Worm (Caenorhabditis elegans) whole organism, late embryonic: ENCODE results near the gene F40F11.3.

ENCODE experiments used
- C08G9.2 ChIP-seq: sonication (generic microtip); optimal IDR thresholded peaks from 2 replicates; lab custom pipeline; 2016; ENCODE audit warnings: mild to moderate bottlenecking, missing genetic modification characterization, moderate library complexity, missing compliant biosample characterization
- ahr-1 ChIP-seq: sonication (generic microtip); optimal IDR thresholded peaks from 2 replicates; lab custom pipeline; 2016; ENCODE audit warnings: missing genetic modification characterization, missing compliant biosample characterization
- ama-1 ChIP-seq: fragments of 150-350 bp; optimal IDR thresholded peaks from 2 replicates; lab custom pipeline; 2014
- ceh-14 ChIP-seq: sonication (generic microtip); optimal IDR thresholded peaks from 2 replicates; lab custom pipeline; 2016; ENCODE audit warnings: missing genotype, missing genetic modification characterization, missing compliant biosample characterization
- ceh-24 ChIP-seq: sonication (generic microtip); optimal IDR thresholded peaks from 2 replicates; lab custom pipeline; 2016; ENCODE audit warnings: mild to moderate bottlenecking, missing genetic modification characterization, missing compliant biosample characterization
- ceh-30 ChIP-seq: fragments of 150-350 bp; optimal IDR thresholded peaks from 2 replicates; lab custom pipeline; 2014; ENCODE audit warnings: missing biosample characterization, missing genetic modification characterization
- ceh-31 ChIP-seq: sonication (generic microtip); optimal IDR thresholded peaks from 2 replicates; lab custom pipeline; 2016; ENCODE audit warnings: missing genetic modification characterization, missing compliant biosample characterization
- ceh-34 ChIP-seq: sonication (generic microtip); optimal IDR thresholded peaks from 2 replicates; lab custom pipeline; 2016; ENCODE audit warnings: mild to moderate bottlenecking, missing genetic modification characterization, missing compliant biosample characterization
- ceh-45 ChIP-seq: fragments of 200-800 bp; sonication (Bioruptor generic); IDR thresholded peaks from 2 replicates; pipeline ENCODE4 v1.3.6; 2022; ENCODE audit warnings: missing genetic modification reagents, missing genetic modification characterization, missing compliant biosample characterization
- ceh-6 ChIP-seq: fragments of 200-800 bp; sonication (Bioruptor generic); optimal IDR thresholded peaks from 2 replicates; lab custom pipeline; 2018; ENCODE audit warnings: mild to moderate bottlenecking, missing genetic modification characterization, missing compliant biosample characterization
- ceh-9 ChIP-seq: sonication (generic microtip); optimal IDR thresholded peaks from 2 replicates; lab custom pipeline; 2016; ENCODE audit warnings: mild to moderate bottlenecking, missing genetic modification characterization, inconsistent platforms, missing compliant biosample characterization
- dve-1 ChIP-seq: sonication (generic microtip); optimal IDR thresholded peaks from 2 replicates; lab custom pipeline; 2017; ENCODE audit warnings: antibody characterized with exemption, mild to moderate bottlenecking, missing genetic modification characterization, missing compliant biosample characterization
- elt-2 ChIP-seq: sonication (generic microtip); optimal IDR thresholded peaks from 2 replicates; lab custom pipeline; 2016; ENCODE audit warnings: missing genetic modification reagents, missing genetic modification characterization, missing compliant biosample characterization
- fax-1 ChIP-seq: sonication (generic microtip); optimal IDR thresholded peaks from 2 replicates; lab custom pipeline; 2016; ENCODE audit warnings: missing genotype, missing genetic modification characterization, missing compliant biosample characterization
- fkh-10 ChIP-seq: fragments of 150-350 bp; optimal IDR thresholded peaks from 2 replicates; lab custom pipeline; 2014; ENCODE audit warnings: missing biosample characterization, missing genetic modification reagents, missing genetic modification characterization
- fkh-6 ChIP-seq: sonication (generic microtip); optimal IDR thresholded peaks from 2 replicates; lab custom pipeline; 2016; ENCODE audit warnings: missing genetic modification characterization, missing compliant biosample characterization
- hlh-13 ChIP-seq: fragments of 200-800 bp; sonication (Bioruptor generic); optimal IDR thresholded peaks from 2 replicates; lab custom pipeline; 2018; ENCODE audit warnings: mild to moderate bottlenecking, missing genetic modification characterization, missing compliant biosample characterization
- hlh-30 ChIP-seq: sonication (generic microtip); optimal IDR thresholded peaks from 2 replicates; lab custom pipeline; 2017; ENCODE audit warnings: antibody characterized with exemption, missing genetic modification characterization, missing compliant biosample characterization; ENCODE audit not compliant: insufficient read depth
- hlh-8 ChIP-seq: sonication (generic microtip); optimal IDR thresholded peaks from 2 replicates; lab custom pipeline; 2016; ENCODE audit warnings: missing genotype, missing genetic modification characterization, missing compliant biosample characterization
- madf-2 ChIP-seq: sonication (generic microtip); optimal IDR thresholded peaks from 2 replicates; lab custom pipeline; 2017; ENCODE audit warnings: missing genetic modification characterization, missing compliant biosample characterization
- mec-3 ChIP-seq: sonication (generic microtip); optimal IDR thresholded peaks from 2 replicates; lab custom pipeline; 2016; ENCODE audit warnings: borderline replicate concordance, missing genetic modification characterization, missing compliant biosample characterization
- nfya-1 ChIP-seq: sonication (generic microtip); optimal IDR thresholded peaks from 2 replicates; lab custom pipeline; 2017; ENCODE audit warnings: missing genetic modification characterization, mild to moderate bottlenecking, missing compliant biosample characterization, antibody characterized with exemption, moderate library complexity
- nhr-11 ChIP-seq: fragments of 150-350 bp; optimal IDR thresholded peaks from 2 replicates; lab custom pipeline; 2014; ENCODE audit warnings: missing biosample characterization, missing genetic modification characterization
- odd-2 ChIP-seq: sonication (generic microtip); optimal IDR thresholded peaks from 2 replicates; lab custom pipeline; 2017; ENCODE audit warnings: antibody characterized with exemption, mild to moderate bottlenecking, missing genetic modification characterization, missing compliant biosample characterization
- pat-9 ChIP-seq: fragments of 200-800 bp; sonication (Bioruptor generic); optimal IDR thresholded peaks from 2 replicates; lab custom pipeline; 2018; ENCODE audit warnings: mild to moderate bottlenecking, missing genetic modification characterization, moderate library complexity, missing compliant biosample characterization
- pax-1 ChIP-seq: fragments of 150-350 bp; optimal IDR thresholded peaks from 2 replicates; lab custom pipeline; 2014; ENCODE audit warnings: missing biosample characterization, missing genetic modification characterization
- pha-2 ChIP-seq: sonication (generic microtip); optimal IDR thresholded peaks from 2 replicates; lab custom pipeline; 2017; ENCODE audit warnings: mild to moderate bottlenecking, missing genetic modification characterization, missing compliant biosample characterization
- pqm-1 ChIP-seq: sonication (generic microtip); optimal IDR thresholded peaks from 2 replicates; lab custom pipeline; 2016; ENCODE audit warnings: missing genetic modification characterization, missing compliant biosample characterization
- pros-1 ChIP-seq: fragments of 150-350 bp; optimal IDR thresholded peaks from 2 replicates; lab custom pipeline; 2014; ENCODE audit warnings: missing biosample characterization, missing genetic modification reagents, missing genetic modification characterization
- ref-2 ChIP-seq: sonication (generic microtip); optimal IDR thresholded peaks from 2 replicates; lab custom pipeline; 2016; ENCODE audit warnings: missing genetic modification characterization, missing compliant biosample characterization
- sdc-2 ChIP-seq: sonication (generic microtip); optimal IDR thresholded peaks from 2 replicates; lab custom pipeline; 2016; ENCODE audit warnings: missing genotype, missing genetic modification characterization, missing compliant biosample characterization
- sox-4 ChIP-seq: sonication (generic microtip); optimal IDR thresholded peaks from 2 replicates; lab custom pipeline; 2017; ENCODE audit warnings: mild to moderate bottlenecking, missing genetic modification characterization, inconsistent platforms, missing compliant biosample characterization
- syd-9 ChIP-seq: sonication (generic microtip); optimal IDR thresholded peaks from 2 replicates; lab custom pipeline; 2016; ENCODE audit warnings: mild to moderate bottlenecking, missing genetic modification characterization, moderate library complexity, missing compliant biosample characterization
- tbx-7 ChIP-seq: sonication (generic microtip); optimal IDR thresholded peaks from 2 replicates; lab custom pipeline; 2016; ENCODE audit warnings: missing genotype, missing genetic modification characterization, missing compliant biosample characterization
- ttx-3 ChIP-seq: sonication (generic microtip); optimal IDR thresholded peaks from 2 replicates; lab custom pipeline; 2016; ENCODE audit warnings: missing genetic modification reagents, missing genetic modification characterization, missing compliant biosample characterization
- unc-3 ChIP-seq, 2 experiments: fragments of 200-800 bp in 1 of 2; sonication (Bioruptor generic) in 1 of 2; sonication (generic microtip) in 1 of 2; conservative IDR thresholded peaks in 1 of 2; optimal IDR thresholded peaks in 1 of 2; 2 replicates each; pipeline versions ENCODE4 v1.3.6 to Lab custom; 2016 to 2022; ENCODE audit warnings: missing compliant biosample characterization in 2 of 2, missing genetic modification characterization in 2 of 2, missing genetic modification reagents in 1 of 2
- unc-86 ChIP-seq: sonication (generic microtip); optimal IDR thresholded peaks from 2 replicates; lab custom pipeline; 2016; ENCODE audit warnings: missing genetic modification characterization, missing compliant biosample characterization

The F40F11.3 gene

DNA sequence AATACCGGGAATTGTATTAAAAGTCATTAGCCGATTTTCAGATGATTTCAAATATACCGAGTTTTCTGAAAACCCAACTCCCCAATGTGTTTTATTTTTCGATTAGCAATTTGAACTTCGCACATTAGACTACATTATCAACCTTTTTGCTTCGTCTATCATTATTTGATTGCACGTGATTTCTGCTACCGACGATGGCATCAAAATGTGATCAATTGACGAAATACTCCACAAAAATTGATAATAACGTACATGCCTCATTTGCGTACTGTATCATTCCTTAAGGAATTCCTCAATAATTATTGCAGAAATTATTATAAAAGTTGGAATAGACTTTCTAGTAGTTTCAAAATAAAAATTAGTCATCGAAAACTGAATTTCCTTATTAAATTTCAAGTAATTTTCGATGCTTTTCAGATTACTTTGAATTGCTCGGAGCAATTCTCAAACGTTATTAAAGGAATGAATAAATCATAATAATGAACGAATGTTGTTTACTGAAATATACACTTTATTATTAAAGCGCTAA is 30.0 kb upstream of the F40F11.3 start:
- TF ChIP-seq pqm-1 (tag; lab: Kevin White, UChicago) (no peak), ama-1 (lab: Kevin White, UChicago) (no peak), tbx-7 (no peak), C08G9.2 (no peak), sdc-2 (tag; lab: Kevin White, UChicago) (no peak), ahr-1 (tag; lab: Kevin White, UChicago) (no peak), mec-3 (tag; lab: Kevin White, UChicago) (no peak), ceh-34 (no peak), fax-1 (tag; lab: Kevin White, UChicago) (no peak), ceh-6 (GFP tag; lab: Kevin White, UChicago) (no peak), pax-1 (no peak), unc-86 (tag; lab: Kevin White, UChicago) (no peak), syd-9 (tag; lab: Kevin White, UChicago) (no peak), ceh-24 (tag; lab: Kevin White, UChicago) (no peak), ttx-3 (tag; lab: Kevin White, UChicago) (no peak), nfya-1 (tag; lab: Kevin White, UChicago) (no peak), ceh-30 (no peak), fkh-6 (tag; lab: Kevin White, UChicago) (no peak)

DNA sequence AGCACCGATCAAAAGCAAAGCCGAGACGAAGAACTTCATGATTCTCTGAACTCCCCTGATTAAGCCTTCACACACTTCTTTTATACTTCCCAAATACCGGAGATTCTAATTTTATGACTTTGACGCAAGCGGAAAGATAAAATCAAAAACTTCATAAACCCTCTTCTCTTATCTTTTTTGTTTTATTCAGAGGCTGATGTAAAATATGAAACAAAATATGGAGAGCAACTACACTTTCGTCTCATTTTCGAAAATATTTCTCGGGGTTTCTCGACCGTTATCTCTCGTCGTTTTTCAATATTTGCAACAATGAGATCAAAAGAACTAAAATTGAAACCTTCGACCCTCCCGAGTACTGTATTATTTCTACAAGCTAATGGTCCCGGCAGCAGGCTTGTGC is 29.3 kb upstream of the F40F11.3 start, which contains the start of gene lys-4:
Gene lys-4 (minus strand): TSS at position 115 of the 400 bp plus-strand sequence.
- TF ChIP-seq hlh-30 (tag; lab: Kevin White, UChicago) (no peak), C08G9.2 (no peak), syd-9 (tag; lab: Kevin White, UChicago) (no peak), ceh-24 (tag; lab: Kevin White, UChicago) (no peak), pax-1 (no peak), fkh-10 (GFP tag; lab: Kevin White, UChicago) (no peak), hlh-8 (tag; lab: Kevin White, UChicago) (no peak), hlh-13 (GFP tag; lab: Kevin White, UChicago) (no peak), ttx-3 (tag; lab: Kevin White, UChicago) (no peak)
- TF ChIP-seq, all 69 proteins: peak for 0

DNA sequence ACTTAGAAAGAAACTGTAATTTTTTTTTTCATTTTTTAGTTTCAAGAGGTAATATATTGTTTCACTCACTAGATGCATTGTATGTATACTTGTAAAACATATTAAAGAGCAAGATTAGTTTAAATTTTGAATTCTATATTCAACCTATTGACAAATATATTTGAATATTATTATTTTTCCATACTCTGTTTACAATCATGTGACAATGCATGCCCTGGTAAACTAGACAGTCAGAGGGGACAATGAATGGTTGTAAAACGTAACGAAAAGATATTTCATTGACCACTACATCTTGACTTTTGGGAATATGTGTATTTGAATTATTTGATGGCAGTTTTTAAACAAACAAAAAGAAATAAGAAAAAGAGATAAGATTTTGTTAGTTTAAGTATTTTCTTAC is 28.5 kb upstream of the F40F11.3 start:
- TF ChIP-seq ceh-31: no peak
- no peak for TF ChIP-seq dve-1
- no peak for TF ChIP-seq fkh-10 (GFP tag; lab: Kevin White, UChicago)
- TF ChIP-seq C08G9.2: no peak
- TF ChIP-seq ceh-14 (tag; lab: Kevin White, UChicago): no peak
- no peak for TF ChIP-seq madf-2
- TF ChIP-seq pat-9 (tag; lab: Kevin White, UChicago): no peak
- TF ChIP-seq ceh-34: no peak
- TF ChIP-seq pqm-1 (tag; lab: Kevin White, UChicago): no peak
- TF ChIP-seq sox-4: no peak
- TF ChIP-seq syd-9 (tag; lab: Kevin White, UChicago): no peak
- TF ChIP-seq pha-2 (tag; lab: Kevin White, UChicago): no peak
- no peak for TF ChIP-seq odd-2 (tag; lab: Kevin White, UChicago)

DNA sequence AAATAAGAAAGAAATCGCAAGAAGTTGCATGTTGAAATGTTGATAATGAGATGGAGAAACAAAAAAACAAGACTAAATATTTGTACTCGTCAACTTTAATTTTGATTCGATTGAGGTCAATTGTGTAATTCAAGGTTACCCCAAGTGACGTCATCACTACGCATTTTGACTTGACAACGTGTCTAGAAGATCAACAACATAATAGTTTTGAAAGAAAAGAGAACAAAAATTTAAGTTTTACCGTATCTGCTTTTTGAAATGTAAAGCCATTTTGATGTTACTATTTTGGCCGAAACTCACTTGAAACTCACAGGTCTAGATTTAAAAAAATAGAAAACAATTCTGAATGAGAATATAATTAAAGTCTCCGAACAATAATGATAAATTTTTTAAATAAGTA is 27.1 kb upstream of the F40F11.3 start, which contains the start of gene dsl-5:
Gene dsl-5 (minus strand): TSS at position 101 of the 400 bp plus-strand sequence.
- TF ChIP-seq elt-2 (tag; lab: Kevin White, UChicago) (no peak), unc-3 (GFP tag; conservative IDR thresholded peaks at IDR 0.05; lab: Robert Waterston, UW) (no peak), unc-3 (tag; optimal IDR thresholded peaks at IDR 0.05; lab: Kevin White, UChicago) (no peak), pat-9 (tag; lab: Kevin White, UChicago) (no peak), ceh-9 (no peak), ceh-45 (GFP tag; lab: Robert Waterston, UW) (no peak), unc-86 (tag; lab: Kevin White, UChicago) (no peak), ceh-14 (tag; lab: Kevin White, UChicago) (no peak), mec-3 (tag; lab: Kevin White, UChicago) (no peak), ref-2 (no peak), nhr-11 (tag; lab: Kevin White, UChicago) (no peak), pros-1 (tag; lab: Kevin White, UChicago) (no peak)
